Fruit fly (Drosophila melanogaster) whole organism, embryonic: ENCODE measurements around the gene CG33120.

Source experiments
- Adf1 ChIP-seq: fragments of 200-800 bp; sonication (Bioruptor generic); IDR thresholded peaks from 2 replicates; pipeline ENCODE4 v1.3.6; 2022; ENCODE audit warnings: missing biosample characterization, missing genetic modification characterization
- CG10462 ChIP-seq: fragments of 200-800 bp; sonication (Bioruptor generic); optimal IDR thresholded peaks from 2 replicates; lab custom pipeline; 2016; ENCODE audit warnings: missing biosample characterization, missing genetic modification characterization
- CG12071 ChIP-seq: fragments of 200-800 bp; sonication (Bioruptor generic); optimal IDR thresholded peaks from 3 replicates; lab custom pipeline; 2018; ENCODE audit warnings: missing biosample characterization, mild to moderate bottlenecking, missing genetic modification characterization
- CG12155 ChIP-seq: fragments of 200-800 bp; sonication (Bioruptor generic); optimal IDR thresholded peaks from 3 replicates; lab custom pipeline; 2016; ENCODE audit warnings: missing biosample characterization, missing genetic modification characterization
- CG15011 ChIP-seq: fragments of 200-800 bp; sonication (Bioruptor generic); optimal IDR thresholded peaks from 3 replicates; lab custom pipeline; 2018; ENCODE audit warnings: missing biosample characterization, mild to moderate bottlenecking, missing genetic modification characterization
- CG15601 ChIP-seq: fragments of 200-800 bp; sonication (Bioruptor generic); optimal IDR thresholded peaks from 3 replicates; lab custom pipeline; 2019; ENCODE audit warnings: missing biosample characterization, mild to moderate bottlenecking, missing genetic modification characterization, moderate library complexity
- CG1603 ChIP-seq: fragments of 200-800 bp; sonication (Bioruptor generic); optimal IDR thresholded peaks from 2 replicates; lab custom pipeline; 2019; ENCODE audit warnings: missing biosample characterization, mild to moderate bottlenecking, missing genetic modification characterization, moderate library complexity
- CG17361 ChIP-seq: fragments of 200-800 bp; sonication (Bioruptor generic); IDR thresholded peaks from 3 replicates; pipeline ENCODE4 v1.3.6; 2022; ENCODE audit warnings: missing biosample characterization, missing genetic modification characterization
- CG18764 ChIP-seq: fragments of 200-800 bp; sonication (Bioruptor generic); optimal IDR thresholded peaks from 3 replicates; lab custom pipeline; 2016; ENCODE audit warnings: missing biosample characterization, missing genetic modification characterization
- CG3163 ChIP-seq: fragments of 200-800 bp; sonication (Bioruptor generic); optimal IDR thresholded peaks from 3 replicates; lab custom pipeline; 2016; ENCODE audit warnings: missing biosample characterization, missing genetic modification characterization
- CG34422 ChIP-seq: fragments of 200-800 bp; sonication (Bioruptor generic); IDR thresholded peaks from 3 replicates; pipeline ENCODE4 v1.3.6; 2022; ENCODE audit warnings: missing biosample characterization, missing genetic modification characterization
- CG42726 ChIP-seq: fragments of 200-800 bp; sonication (Bioruptor generic); IDR thresholded peaks from 2 replicates; pipeline ENCODE4 v1.3.6; 2022; ENCODE audit warnings: missing biosample characterization, missing genetic modification characterization; ENCODE audit not compliant: partially characterized antibody
- CG4404 ChIP-seq: fragments of 200-800 bp; sonication (Bioruptor generic); IDR thresholded peaks from 2 replicates; pipeline ENCODE4 v1.3.6; 2022; ENCODE audit warnings: missing biosample characterization, missing genetic modification characterization
- CG6683 ChIP-seq: fragments of 200-800 bp; sonication (Bioruptor generic); optimal IDR thresholded peaks from 2 replicates; lab custom pipeline; 2017; ENCODE audit warnings: missing biosample characterization, mild to moderate bottlenecking, missing genetic modification characterization, missing genetic modification reagents
- CG7556 ChIP-seq: fragments of 200-800 bp; sonication (Bioruptor generic); optimal IDR thresholded peaks from 2 replicates; lab custom pipeline; 2017; ENCODE audit warnings: missing biosample characterization, mild to moderate bottlenecking, missing genetic modification characterization
- CG8359 ChIP-seq: fragments of 200-800 bp; sonication (Bioruptor generic); optimal IDR thresholded peaks from 2 replicates; lab custom pipeline; 2017; ENCODE audit warnings: missing biosample characterization, mild to moderate bottlenecking, missing genetic modification characterization, borderline replicate concordance
- CG8765 ChIP-seq: fragments of 200-800 bp; sonication (Bioruptor generic); IDR thresholded peaks from 2 replicates; pipeline ENCODE4 v1.3.6; 2022; ENCODE audit warnings: missing biosample characterization, missing genetic modification characterization
- CG8924 ChIP-seq: fragments of 200-800 bp; optimal IDR thresholded peaks from 3 replicates; lab custom pipeline; 2019; ENCODE audit warnings: missing biosample characterization, mild to moderate bottlenecking, missing genetic modification characterization, moderate library complexity
- CG8944 ChIP-seq: fragments of 200-800 bp; sonication (Bioruptor generic); optimal IDR thresholded peaks from 3 replicates; lab custom pipeline; 2016; ENCODE audit warnings: missing biosample characterization, missing genetic modification characterization
- CTCF ChIP-seq: fragments of 200-800 bp; sonication (Bioruptor generic); optimal IDR thresholded peaks from 2 replicates; lab custom pipeline; 2017; ENCODE audit warnings: missing biosample characterization, mild to moderate bottlenecking, missing genetic modification characterization, moderate library complexity
- Camta ChIP-seq: fragments of 200-800 bp; sonication (Bioruptor generic); optimal IDR thresholded peaks from 2 replicates; lab custom pipeline; 2016; ENCODE audit warnings: missing biosample characterization, missing genetic modification characterization
- Dll ChIP-seq: fragments of 200-800 bp; sonication (Bioruptor generic); IDR thresholded peaks from 4 replicates; pipeline ENCODE4 v1.3.6; 2022; ENCODE audit warnings: missing biosample characterization, missing genetic modification characterization; ENCODE audit not compliant: partially characterized antibody
- Dp ChIP-seq: fragments of 200-800 bp; sonication (Bioruptor generic); optimal IDR thresholded peaks from 2 replicates; lab custom pipeline; 2018; ENCODE audit warnings: missing biosample characterization, mild to moderate bottlenecking, missing genetic modification characterization, moderate library complexity
- ERR ChIP-seq: fragments of 200-800 bp; sonication (Bioruptor generic); optimal IDR thresholded peaks from 2 replicates; lab custom pipeline; 2016; ENCODE audit warnings: missing biosample characterization, missing genetic modification characterization
- Fer1 ChIP-seq: fragments of 200-800 bp; sonication (Bioruptor generic); optimal IDR thresholded peaks from 2 replicates; lab custom pipeline; 2017; ENCODE audit warnings: missing biosample characterization, mild to moderate bottlenecking, missing genetic modification characterization
- Fer2 ChIP-seq: fragments of 200-800 bp; sonication (Bioruptor generic); optimal IDR thresholded peaks from 2 replicates; lab custom pipeline; 2018; ENCODE audit warnings: missing biosample characterization, mild to moderate bottlenecking, missing genetic modification characterization, moderate library complexity
- Jarid2 ChIP-seq: fragments of 200-800 bp; sonication (Bioruptor generic); optimal IDR thresholded peaks from 3 replicates; lab custom pipeline; 2017; ENCODE audit warnings: mild to moderate bottlenecking, missing biosample characterization, missing genetic modification reagents, missing genetic modification characterization
- MBD-R2 ChIP-seq: fragments of 200-800 bp; sonication (Bioruptor generic); IDR thresholded peaks from 2 replicates; pipeline ENCODE4 v1.3.6; 2022; ENCODE audit warnings: missing biosample characterization, missing genetic modification characterization
- Mad ChIP-seq: fragments of 200-800 bp; sonication (Bioruptor generic); optimal IDR thresholded peaks from 2 replicates; lab custom pipeline; 2016; ENCODE audit warnings: missing biosample characterization, missing genetic modification characterization
- Neu2 ChIP-seq: fragments of 200-800 bp; sonication (Bioruptor generic); optimal IDR thresholded peaks from 3 replicates; lab custom pipeline; 2016; ENCODE audit warnings: missing biosample characterization, missing genetic modification characterization, borderline replicate concordance
- Opbp ChIP-seq: fragments of 200-800 bp; sonication (Bioruptor generic); IDR thresholded peaks from 3 replicates; pipeline ENCODE4 v1.3.6; 2022; ENCODE audit warnings: missing biosample characterization, missing genetic modification characterization; ENCODE audit not compliant: partially characterized antibody
- Spps ChIP-seq: fragments of 200-800 bp; sonication (Bioruptor generic); optimal IDR thresholded peaks from 2 replicates; lab custom pipeline; 2018; ENCODE audit warnings: missing biosample characterization, mild to moderate bottlenecking, missing genetic modification characterization
- Ssrp ChIP-seq: fragments of 200-800 bp; sonication (Bioruptor generic); optimal IDR thresholded peaks from 2 replicates; lab custom pipeline; 2018; ENCODE audit warnings: missing biosample characterization, mild to moderate bottlenecking, missing genetic modification characterization, moderate library complexity
- ab ChIP-seq: fragments of 200-800 bp; sonication (Bioruptor generic); optimal IDR thresholded peaks from 2 replicates; lab custom pipeline; 2016; ENCODE audit warnings: missing biosample characterization, missing genetic modification characterization
- ac ChIP-seq: fragments of 200-800 bp; sonication (Bioruptor generic); optimal IDR thresholded peaks from 3 replicates; lab custom pipeline; 2017; ENCODE audit warnings: missing biosample characterization, mild to moderate bottlenecking, missing genetic modification characterization
- ato ChIP-seq: fragments of 200-800 bp; sonication (Bioruptor generic); IDR thresholded peaks from 2 replicates; pipeline ENCODE4 v1.3.6; 2022; ENCODE audit warnings: missing biosample characterization, missing genetic modification characterization; ENCODE audit not compliant: partially characterized antibody
- cad ChIP-seq: fragments of >200 bp; optimal IDR thresholded peaks from 2 replicates; lab custom pipeline; 2017; ENCODE audit warnings: missing biosample characterization, missing genetic modification characterization
- cg ChIP-seq: fragments of 200-800 bp; sonication (Bioruptor generic); optimal IDR thresholded peaks from 3 replicates; lab custom pipeline; 2019; ENCODE audit warnings: missing biosample characterization, mild to moderate bottlenecking, missing genetic modification characterization, moderate library complexity
- disco-r ChIP-seq: fragments of 200-800 bp; sonication (Bioruptor generic); optimal IDR thresholded peaks from 2 replicates; lab custom pipeline; 2016; ENCODE audit warnings: missing biosample characterization, missing genetic modification characterization
- emc ChIP-seq: fragments of 200-800 bp; sonication (Bioruptor generic); optimal IDR thresholded peaks from 2 replicates; lab custom pipeline; 2016; ENCODE audit warnings: missing biosample characterization, missing genetic modification characterization
- ewg ChIP-seq: fragments of 200-800 bp; sonication (Bioruptor generic); optimal IDR thresholded peaks from 3 replicates; lab custom pipeline; 2017; ENCODE audit warnings: mild to moderate bottlenecking, missing biosample characterization, missing genetic modification reagents, missing genetic modification characterization
- gsb-n ChIP-seq: fragments of 200-800 bp; sonication (Bioruptor generic); optimal IDR thresholded peaks from 3 replicates; lab custom pipeline; 2018; ENCODE audit warnings: missing biosample characterization, mild to moderate bottlenecking, missing genetic modification characterization
- h ChIP-seq: fragments of >200 bp; optimal IDR thresholded peaks from 2 replicates; lab custom pipeline; 2017
- hb ChIP-seq: fragments of 200-800 bp; sonication (Bioruptor generic); IDR thresholded peaks from 3 replicates; pipeline ENCODE4 v1.3.6; 2022; ENCODE audit warnings: missing biosample characterization, missing genetic modification characterization; ENCODE audit not compliant: partially characterized antibody
- onecut ChIP-seq: fragments of 200-800 bp; sonication (Bioruptor generic); IDR thresholded peaks from 2 replicates; pipeline ENCODE4 v1.3.6; 2022; ENCODE audit warnings: missing biosample characterization, missing genetic modification characterization
- org-1 ChIP-seq: fragments of 200-800 bp; sonication (Bioruptor generic); optimal IDR thresholded peaks from 2 replicates; lab custom pipeline; 2017; ENCODE audit warnings: missing biosample characterization, missing genetic modification characterization
- pzg ChIP-seq: fragments of 200-800 bp; sonication (Bioruptor generic); optimal IDR thresholded peaks from 3 replicates; lab custom pipeline; 2018; ENCODE audit warnings: missing biosample characterization, mild to moderate bottlenecking, missing genetic modification characterization, moderate library complexity
- seq ChIP-seq: fragments of 200-800 bp; sonication (Bioruptor generic); IDR thresholded peaks from 2 replicates; pipeline ENCODE4 v1.3.6; 2022; ENCODE audit warnings: missing biosample characterization, missing genetic modification characterization
- sr ChIP-seq: fragments of 200-800 bp; sonication (Bioruptor generic); IDR thresholded peaks from 3 replicates; pipeline ENCODE4 v1.3.6; 2022; ENCODE audit warnings: missing biosample characterization, missing genetic modification characterization
- tap ChIP-seq: fragments of 200-800 bp; optimal IDR thresholded peaks from 3 replicates; lab custom pipeline; 2019; ENCODE audit warnings: missing biosample characterization, mild to moderate bottlenecking, missing genetic modification characterization, moderate library complexity
- tin ChIP-seq: fragments of 200-800 bp; sonication (Bioruptor generic); optimal IDR thresholded peaks from 3 replicates; lab custom pipeline; 2016; ENCODE audit warnings: missing biosample characterization, missing genetic modification characterization

The CG33120 gene

DNA sequence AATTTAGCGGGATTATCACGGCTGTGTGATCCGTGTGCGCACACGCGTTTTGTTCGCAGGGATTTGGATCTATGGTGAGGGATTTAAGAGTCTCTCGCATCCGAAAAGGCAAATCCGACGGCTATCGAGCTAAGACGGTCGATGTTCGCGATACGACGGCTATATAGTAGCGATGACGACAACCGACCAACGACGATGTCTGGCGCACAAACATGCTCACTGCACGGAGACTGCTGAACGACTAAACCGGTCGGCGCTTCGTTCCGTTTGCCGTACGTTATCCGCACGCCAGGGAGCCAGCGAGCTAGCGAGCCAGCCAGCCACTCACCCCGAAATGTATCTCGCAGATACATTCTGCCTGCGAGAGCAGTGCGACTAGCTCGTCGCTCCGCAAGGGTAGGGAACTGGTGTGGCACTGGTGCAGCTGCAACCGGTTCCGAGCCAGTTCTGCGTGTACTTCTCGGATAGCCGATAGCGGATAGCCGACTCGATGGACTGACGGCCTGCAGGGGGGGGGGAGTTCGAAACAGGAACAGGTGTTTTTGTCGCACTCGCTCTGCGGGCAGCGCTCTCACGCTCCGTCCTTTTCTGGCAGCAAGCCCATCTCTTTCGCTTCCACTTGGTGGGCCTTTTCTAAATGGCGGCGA lies 36.8 kb upstream of the CG33120 start, which contains the start of gene tup (continued):
- TF ChIP-seq cg (GFP tag; lab: Kevin White, UChicago) (peak; percentile 55), Opbp (GFP tag; lab: Robert Waterston, UW) (peak; percentile 31; the same call in 2 of the 3 replicates), tin (GFP tag; lab: Kevin White, UChicago) (no peak), org-1 (GFP tag; lab: Kevin White, UChicago) (no peak), h (lab: Kevin White, UChicago) (no peak), Neu2 (GFP tag; lab: Kevin White, UChicago) (no peak), tap (tag; lab: Kevin White, UChicago) (no peak), Dll (GFP tag; lab: Robert Waterston, UW) (0 out of 4 replicates have a peak, but pooled peaks have one; percentile 24), ewg (GFP tag; lab: Kevin White, UChicago) (peak; percentile 98), cad (no peak), sr (GFP tag; lab: Robert Waterston, UW) (no peak), CG15601 (tag; lab: Kevin White, UChicago) (no peak), CG18764 (no peak), Dp (GFP tag; lab: Kevin White, UChicago) (no peak), CG12071 (no peak), CG8359 (no peak), CG15011 (GFP tag; lab: Kevin White, UChicago) (no peak), Adf1 (GFP tag; lab: Robert Waterston, UW) (peak; percentile 91), CG7556 (no peak), Spps (tag; lab: Kevin White, UChicago) (no peak), CG3163 (GFP tag; lab: Kevin White, UChicago) (no peak), Camta (GFP tag; lab: Kevin White, UChicago) (no peak), CG10462 (GFP tag; lab: Kevin White, UChicago) (no peak), onecut (no peak), MBD-R2 (GFP tag; lab: Robert Waterston, UW) (no peak), ab (GFP tag; lab: Kevin White, UChicago) (no peak), CG1603 (tag; lab: Kevin White, UChicago) (no peak), seq (peak; percentile 88), Fer2 (tag; lab: Kevin White, UChicago) (no peak), Mad (GFP tag; lab: Kevin White, UChicago) (peak; percentile 7), ac (GFP tag; lab: Kevin White, UChicago) (peak; percentile 84), disco-r (GFP tag; lab: Kevin White, UChicago) (no peak), CG8765 (GFP tag; lab: Robert Waterston, UW) (no peak), CG17361 (no peak), CG34422 (no peak), CG12155 (no peak), CG8924 (tag; lab: Kevin White, UChicago) (peak; percentile 17), Jarid2 (peak; percentile 91), CTCF (GFP tag; lab: Kevin White, UChicago) (no peak), CG6683 (no peak), ERR (GFP tag; lab: Kevin White, UChicago) (no peak), gsb-n (tag; lab: Kevin White, UChicago) (peak; percentile 43), hb (GFP tag; lab: Robert Waterston, UW) (no peak), CG42726 (peak; percentile 43; the same call in 1 of the 2 replicates), ato (0 out of 2 replicates have a peak, but pooled peaks have one; percentile 14), Ssrp (no peak), CG4404 (GFP tag; lab: Robert Waterston, UW) (no peak), pzg (no peak), Fer1 (GFP tag; lab: Kevin White, UChicago) (no peak), CG8944 (GFP tag; lab: Kevin White, UChicago) (no peak), emc (no peak)
